Worm (Caenorhabditis elegans) whole organism, L4/young adult: ENCODE results near the gene R05A10.4.

Experiments
- W03F9.2 ChIP-seq: fragments of 150-350 bp; optimal IDR thresholded peaks from 2 replicates; lab custom pipeline; 2014; ENCODE audit warnings: missing biosample characterization, missing genetic modification characterization
- dao-5 ChIP-seq: sonication (generic microtip); optimal IDR thresholded peaks from 2 replicates; lab custom pipeline; 2016; ENCODE audit warnings: missing genotype, missing genetic modification characterization, moderate library complexity, missing compliant biosample characterization
- him-1 ChIP-seq: sonication (generic microtip); optimal IDR thresholded peaks from 2 replicates; lab custom pipeline; 2016; ENCODE audit warnings: missing genotype, missing genetic modification reagents, missing genetic modification characterization, missing compliant biosample characterization

ce11 chrIV:14127805-14128610 is 44.3 kb upstream of the R05A10.4 start, which contains the start of gene H12I19.115:
- TF ChIP-seq him-1 (tag; lab: Kevin White, UChicago) (no peak), dao-5 (tag; lab: Kevin White, UChicago) (no peak), W03F9.2 (tag; lab: Kevin White, UChicago) (no peak)
